Worm (Caenorhabditis elegans) whole organism, L4 larva: ENCODE measurements around the gene nhr-30.

Experiments used
- R02D3.7 ChIP-seq: fragments of 150-350 bp; sonication (generic microtip); optimal IDR thresholded peaks from 3 replicates; lab custom pipeline; 2014; ENCODE audit warnings: missing biosample characterization, missing genetic modification characterization
- T20F7.1 ChIP-seq: fragments of 200-800 bp; sonication (Bioruptor generic); optimal IDR thresholded peaks from 2 replicates; lab custom pipeline; 2018; ENCODE audit warnings: mild to moderate bottlenecking, missing genetic modification characterization, missing compliant biosample characterization
- Y48G9A.11 ChIP-seq: fragments of 200-800 bp; sonication (Bioruptor generic); IDR thresholded peaks from 2 replicates; pipeline ENCODE4 v1.3.6; 2022; ENCODE audit warnings: missing genetic modification reagents, missing genetic modification characterization, missing compliant biosample characterization
- Y5F2A.4 ChIP-seq: fragments of 200-800 bp; sonication (Bioruptor generic); optimal IDR thresholded peaks from 2 replicates; lab custom pipeline; 2018; ENCODE audit warnings: mild to moderate bottlenecking, missing genetic modification characterization, missing compliant biosample characterization
- ZK337.2 ChIP-seq: fragments of 200-800 bp; sonication (Bioruptor generic); IDR thresholded peaks from 2 replicates; pipeline ENCODE4 v1.3.6; 2022; ENCODE audit warnings: missing genetic modification reagents, missing genetic modification characterization, missing compliant biosample characterization
- aha-1 ChIP-seq: fragments of 150-350 bp; peaks from one replicate; lab custom pipeline; 2014; ENCODE audit warnings: missing biosample characterization, missing genetic modification characterization
- arid-1 ChIP-seq: fragments of 200-800 bp; sonication (Bioruptor generic); conservative IDR thresholded peaks from 2 replicates; pipeline ENCODE4 v1.3.6; 2022; ENCODE audit warnings: missing genetic modification reagents, missing genetic modification characterization, missing compliant biosample characterization
- attf-4 ChIP-seq: sonication (generic microtip); optimal IDR thresholded peaks from 3 replicates; lab custom pipeline; 2017; ENCODE audit warnings: missing biosample characterization, missing genetic modification characterization
- ceh-44 ChIP-seq: fragments of 200-800 bp; sonication (Bioruptor generic); IDR thresholded peaks from 2 replicates; pipeline ENCODE4 v1.3.6; 2022; ENCODE audit warnings: missing genetic modification reagents, missing genetic modification characterization, missing compliant biosample characterization
- ceh-82 ChIP-seq: sonication (generic microtip); optimal IDR thresholded peaks from 2 replicates; lab custom pipeline; 2017; ENCODE audit warnings: missing biosample characterization, missing genetic modification characterization
- cey-2 ChIP-seq: sonication (generic microtip); optimal IDR thresholded peaks from 3 replicates; lab custom pipeline; 2017; ENCODE audit warnings: missing genetic modification characterization, mild to moderate bottlenecking, missing compliant biosample characterization, antibody characterized with exemption, borderline replicate concordance; ENCODE audit not compliant: insufficient read depth
- ctbp-1 ChIP-seq: fragments of 200-800 bp; sonication (Bioruptor generic); IDR thresholded peaks from 2 replicates; pipeline ENCODE4 v1.3.6; 2022; ENCODE audit warnings: missing genetic modification reagents, missing genetic modification characterization, missing compliant biosample characterization
- daf-19 ChIP-seq: fragments of 200-800 bp; sonication (Bioruptor generic); conservative IDR thresholded peaks from 2 replicates; pipeline ENCODE4 v1.3.6; 2022; ENCODE audit warnings: missing genetic modification characterization, missing compliant biosample characterization
- daf-8 ChIP-seq: fragments of 200-800 bp; sonication (Bioruptor generic); IDR thresholded peaks from 2 replicates; pipeline ENCODE4 v1.3.6; 2022; ENCODE audit warnings: missing genetic modification characterization, missing compliant biosample characterization
- dmd-6 ChIP-seq: fragments of 200-800 bp; sonication (Bioruptor generic); IDR thresholded peaks from 2 replicates; pipeline ENCODE4 v1.3.6; 2022; ENCODE audit warnings: missing genetic modification reagents, missing genetic modification characterization, missing compliant biosample characterization
- dmd-9 ChIP-seq: fragments of 200-800 bp; sonication (Bioruptor generic); IDR thresholded peaks from 2 replicates; pipeline ENCODE4 v1.3.6; 2022; ENCODE audit warnings: missing genetic modification reagents, missing genetic modification characterization, missing compliant biosample characterization
- dpl-1 ChIP-seq: fragments of 150-350 bp; optimal IDR thresholded peaks from 2 replicates; lab custom pipeline; 2014; ENCODE audit warnings: missing biosample characterization, missing genetic modification reagents, missing genetic modification characterization
- dve-1 ChIP-seq: sonication (generic microtip); optimal IDR thresholded peaks from 2 replicates; lab custom pipeline; 2017; ENCODE audit warnings: antibody characterized with exemption, mild to moderate bottlenecking, missing genetic modification characterization, missing compliant biosample characterization; ENCODE audit not compliant: insufficient read depth
- fkh-10 ChIP-seq: fragments of 150-350 bp; optimal IDR thresholded peaks from 2 replicates; lab custom pipeline; 2014; ENCODE audit warnings: missing biosample characterization, missing genetic modification reagents, missing genetic modification characterization
- hlh-11 ChIP-seq: fragments of 200-800 bp; sonication (Bioruptor generic); optimal IDR thresholded peaks from 2 replicates; lab custom pipeline; 2018; ENCODE audit warnings: mild to moderate bottlenecking, missing genetic modification characterization, missing compliant biosample characterization
- hlh-30 ChIP-seq: sonication (generic microtip); optimal IDR thresholded peaks from 2 replicates; lab custom pipeline; 2017; ENCODE audit warnings: antibody characterized with exemption, mild to moderate bottlenecking, missing genetic modification characterization, missing compliant biosample characterization; ENCODE audit not compliant: insufficient read depth
- hmg-1.1 ChIP-seq: fragments of 200-800 bp; sonication (Bioruptor generic); IDR thresholded peaks from 2 replicates; pipeline ENCODE4 v1.3.6; 2022; ENCODE audit warnings: missing genetic modification reagents, missing genetic modification characterization, missing compliant biosample characterization
- lin-1 ChIP-seq: fragments of 200-800 bp; sonication (Bioruptor generic); IDR thresholded peaks from 2 replicates; pipeline ENCODE4 v1.3.6; 2022; ENCODE audit warnings: missing genetic modification reagents, missing genetic modification characterization, missing compliant biosample characterization
- lin-13 ChIP-seq: fragments of 150-350 bp; optimal IDR thresholded peaks from 2 replicates; lab custom pipeline; 2014; ENCODE audit warnings: missing biosample characterization, missing genetic modification reagents, missing genetic modification characterization
- madf-9 ChIP-seq: fragments of 200-800 bp; sonication (Bioruptor generic); conservative IDR thresholded peaks from 2 replicates; pipeline ENCODE4 v1.3.6; 2022; ENCODE audit warnings: missing genetic modification reagents, missing genetic modification characterization, missing compliant biosample characterization
- mdt-29 ChIP-seq: fragments of 200-800 bp; sonication (Bioruptor generic); IDR thresholded peaks from 2 replicates; pipeline ENCODE4 v1.3.6; 2022; ENCODE audit warnings: missing genetic modification reagents, missing genetic modification characterization, missing compliant biosample characterization
- mxl-2 ChIP-seq: fragments of 200-800 bp; sonication (Bioruptor generic); conservative IDR thresholded peaks from 2 replicates; pipeline ENCODE4 v1.3.6; 2022; ENCODE audit warnings: missing genetic modification reagents, missing genetic modification characterization, missing compliant biosample characterization
- mxl-3 ChIP-seq: fragments of 200-800 bp; sonication (Bioruptor generic); optimal IDR thresholded peaks from 2 replicates; lab custom pipeline; 2018; ENCODE audit warnings: mild to moderate bottlenecking, missing genetic modification characterization, missing compliant biosample characterization
- nhr-10 ChIP-seq: fragments of 150-350 bp; optimal IDR thresholded peaks from 2 replicates; lab custom pipeline; 2014; ENCODE audit warnings: missing biosample characterization, missing genetic modification characterization
- nhr-102 ChIP-seq: sonication (generic microtip); optimal IDR thresholded peaks from 2 replicates; lab custom pipeline; 2016; ENCODE audit warnings: mild to moderate bottlenecking, missing genetic modification characterization, moderate library complexity, missing compliant biosample characterization
- nhr-11 ChIP-seq: fragments of 150-350 bp; optimal IDR thresholded peaks from 2 replicates; lab custom pipeline; 2014; ENCODE audit warnings: missing biosample characterization, missing genetic modification characterization
- nhr-25 ChIP-seq: sonication (generic microtip); optimal IDR thresholded peaks from 2 replicates; lab custom pipeline; 2017; ENCODE audit warnings: missing genetic modification characterization, mild to moderate bottlenecking, missing compliant biosample characterization, antibody characterized with exemption, moderate library complexity, borderline replicate concordance; ENCODE audit not compliant: insufficient read depth
- nhr-28 ChIP-seq: fragments of 150-350 bp; optimal IDR thresholded peaks from 2 replicates; lab custom pipeline; 2014; ENCODE audit warnings: missing biosample characterization, missing genetic modification characterization
- nhr-6 ChIP-seq: fragments of 150-350 bp; optimal IDR thresholded peaks from 2 replicates; lab custom pipeline; 2014; ENCODE audit warnings: missing biosample characterization, missing genetic modification characterization
- nhr-76 ChIP-seq: fragments of 150-350 bp; optimal IDR thresholded peaks from 2 replicates; lab custom pipeline; 2014; ENCODE audit warnings: missing biosample characterization, missing genetic modification characterization
- nhr-77 ChIP-seq: fragments of 150-350 bp; optimal IDR thresholded peaks from 2 replicates; lab custom pipeline; 2014; ENCODE audit warnings: missing biosample characterization, missing genetic modification characterization
- pha-4 ChIP-seq, 2 experiments: fragments of 150-350 bp in 1 of 2; fragments of 200-800 bp in 1 of 2; sonication (Bioruptor generic) in 1 of 2; IDR thresholded peaks in 1 of 2; optimal IDR thresholded peaks in 1 of 2; 2 replicates each; pipeline versions ENCODE4 v1.3.6 to Lab custom; 2014 to 2022; ENCODE audit warnings: missing genetic modification characterization in 2 of 2, missing genetic modification reagents in 2 of 2, missing biosample characterization in 1 of 2, missing compliant biosample characterization in 1 of 2
- php-3 ChIP-seq: fragments of 200-800 bp; sonication (Bioruptor generic); IDR thresholded peaks from 2 replicates; pipeline ENCODE4 v1.3.6; 2022; ENCODE audit warnings: missing genetic modification reagents, missing genetic modification characterization, missing compliant biosample characterization
- pqm-1 ChIP-seq: sonication (generic microtip); optimal IDR thresholded peaks from 2 replicates; lab custom pipeline; 2017; ENCODE audit warnings: missing biosample characterization, missing genetic modification characterization
- rbr-2 ChIP-seq: sonication (generic microtip); optimal IDR thresholded peaks from 2 replicates; lab custom pipeline; 2016; ENCODE audit warnings: missing genotype, missing genetic modification characterization, missing compliant biosample characterization
- set-16 ChIP-seq: fragments of 200-800 bp; sonication (Bioruptor generic); IDR thresholded peaks from 2 replicates; pipeline ENCODE4 v1.3.6; 2022; ENCODE audit warnings: missing genetic modification reagents, missing genetic modification characterization, missing compliant biosample characterization
- spr-1 ChIP-seq: sonication (generic microtip); optimal IDR thresholded peaks from 2 replicates; lab custom pipeline; 2016; ENCODE audit warnings: mild to moderate bottlenecking, missing genetic modification characterization, missing compliant biosample characterization
- spr-3 ChIP-seq: fragments of 200-800 bp; sonication (Bioruptor generic); optimal IDR thresholded peaks from 2 replicates; lab custom pipeline; 2018; ENCODE audit warnings: mild to moderate bottlenecking, missing genetic modification characterization, missing compliant biosample characterization
- unc-62 ChIP-seq, 3 experiments: fragments of 150-350 bp in 1 of 3; sonication (generic microtip); optimal IDR thresholded peaks in 2 of 3; peaks in 1 of 3; 1 replicate in 1 of 3; 2 replicates in 2 of 3; lab custom pipeline; 2014 to 2017; ENCODE audit warnings: missing biosample characterization in 3 of 3, missing genetic modification characterization in 3 of 3, missing genetic modification reagents in 3 of 3, missing genotype in 1 of 3
- zfp-2 ChIP-seq: sonication (generic microtip); optimal IDR thresholded peaks from 2 replicates; lab custom pipeline; 2016; ENCODE audit warnings: mild to moderate bottlenecking, missing genetic modification characterization, missing compliant biosample characterization
- zip-2 ChIP-seq: fragments of 150-350 bp; optimal IDR thresholded peaks from 2 replicates; lab custom pipeline; 2014; ENCODE audit warnings: missing biosample characterization, missing genetic modification characterization
- ztf-11 ChIP-seq: fragments of 150-350 bp; optimal IDR thresholded peaks from 2 replicates; lab custom pipeline; 2014; ENCODE audit warnings: missing biosample characterization, missing genetic modification characterization
- ztf-7 ChIP-seq: fragments of 150-350 bp; optimal IDR thresholded peaks from 2 replicates; lab custom pipeline; 2014; ENCODE audit warnings: missing biosample characterization, missing genetic modification characterization

Gene nhr-30

DNA sequence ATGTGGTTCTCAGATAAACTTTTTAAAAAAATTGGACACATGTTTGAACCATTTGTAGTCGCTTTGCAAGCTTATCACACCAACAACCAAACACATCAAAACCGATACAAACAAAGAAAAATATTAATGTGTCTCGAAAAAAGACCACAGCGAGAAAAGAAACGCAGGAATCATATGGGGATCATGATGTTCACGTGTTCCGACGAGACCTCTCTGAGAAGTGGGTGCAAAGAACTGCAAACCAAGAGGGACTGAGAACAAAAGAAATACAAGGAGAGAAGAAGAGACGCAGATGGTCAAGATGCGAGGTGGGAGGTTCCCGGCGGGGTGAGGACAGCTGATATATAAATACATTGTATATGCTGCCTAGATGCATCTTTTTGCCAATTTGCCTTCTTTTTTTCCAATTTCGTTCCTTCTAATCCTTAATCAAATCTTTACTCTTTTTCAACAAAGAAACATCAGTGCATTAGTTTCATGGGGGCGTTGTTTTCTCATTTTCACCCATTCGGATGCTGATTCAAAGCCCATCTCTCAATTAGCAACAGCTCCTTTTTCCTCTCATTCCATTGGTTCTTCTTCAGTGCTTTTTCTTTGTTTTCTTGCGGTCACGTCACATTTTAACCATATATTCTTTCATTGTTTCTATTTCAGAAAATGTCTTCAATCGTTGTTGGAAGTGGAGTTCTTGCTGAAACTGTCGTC is 50.8 kb downstream of the nhr-30 start, which contains the start of gene F21C10.10 (continued):
- TF ChIP-seq rbr-2 (peak; percentile 66), R02D3.7 (no peak), hmg-1.1 (GFP tag; lab: Robert Waterston, UW) (peak; percentile 63), cey-2 (peak; percentile 95), nhr-102 (tag; lab: Kevin White, UChicago) (peak; percentile 93), nhr-77 (tag; lab: Kevin White, UChicago) (peak; percentile 87), dve-1 (tag; lab: Kevin White, UChicago) (peak; percentile 98), nhr-6 (tag; lab: Kevin White, UChicago) (peak; percentile 50), pha-4 (GFP tag; IDR thresholded peaks at IDR 0.05; lab: Robert Waterston, UW) (peak; percentile 76), pha-4 (tag; optimal IDR thresholded peaks at IDR 0.05; lab: Kevin White, UChicago) (peak; percentile 60), ceh-82 (tag; lab: Kevin White, UChicago) (no peak), nhr-10 (tag; lab: Kevin White, UChicago) (peak; percentile 85), nhr-11 (tag; lab: Kevin White, UChicago) (peak; percentile 87), daf-8 (no peak), ZK337.2 (no peak), pqm-1 (tag; lab: Kevin White, UChicago) (peak; percentile 14), daf-19 (GFP tag; lab: Robert Waterston, UW) (no peak), mxl-3 (peak; percentile 93), nhr-28 (peak; percentile 98), spr-1 (tag; lab: Kevin White, UChicago) (peak; percentile 78), zfp-2 (no peak), Y48G9A.11 (GFP tag; lab: Robert Waterston, UW) (no peak), madf-9 (peak; percentile 46; the same call in 1 of the 2 replicates), nhr-76 (peak; percentile 87), dmd-6 (GFP tag; lab: Robert Waterston, UW) (peak; percentile 99), zip-2 (peak; percentile 31), T20F7.1 (GFP tag; lab: Kevin White, UChicago) (peak; percentile 68), aha-1 (tag; lab: Kevin White, UChicago) (peak; percentile 99), arid-1 (GFP tag; lab: Robert Waterston, UW) (0 out of 2 replicates have a peak, but pooled peaks have one; percentile 8), Y5F2A.4 (GFP tag; lab: Kevin White, UChicago) (no peak), attf-4 (no peak), ceh-44 (GFP tag; lab: Robert Waterston, UW) (no peak), lin-13 (GFP tag; lab: Kevin White, UChicago) (peak; percentile 50), ztf-7 (tag; lab: Kevin White, UChicago) (peak; percentile 63), ztf-11 (no peak), dpl-1 (GFP tag; lab: Kevin White, UChicago) (peak; percentile 56), mxl-2 (peak; percentile 98), hlh-11 (tag; lab: Kevin White, UChicago) (peak; percentile 99), mdt-29 (GFP tag; lab: Robert Waterston, UW) (peak; percentile 76), unc-62 (GFP tag; optimal IDR thresholded peaks at IDR 0.05 in 1 of 2; lab: Kevin White, UChicago) (peak in 1 of 2 experiments; percentile 98), unc-62 (tag; optimal IDR thresholded peaks at IDR 0.05; lab: Kevin White, UChicago) (no peak), fkh-10 (GFP tag; lab: Kevin White, UChicago) (no peak), php-3 (peak; percentile 86), nhr-25 (tag; lab: Kevin White, UChicago) (peak; percentile 59), ctbp-1 (peak; percentile 59; the same call in 1 of the 2 replicates), set-16 (GFP tag; lab: Robert Waterston, UW) (peak; percentile 59), hlh-30 (tag; lab: Kevin White, UChicago) (peak; percentile 99), spr-3 (GFP tag; lab: Kevin White, UChicago) (peak; percentile 49), lin-1 (GFP tag; lab: Robert Waterston, UW) (peak; percentile 62; the same call in 1 of the 2 replicates), dmd-9 (GFP tag; lab: Robert Waterston, UW) (no peak)
